Worm (Caenorhabditis elegans): ENCODE measurements around the gene agmo-1.

ce11 chrIII:12821331-12821730 lies 23.0 kb upstream of the agmo-1 start:
- TF ChIP-seq ceh-83 (GFP tag; optimal IDR thresholded peaks at IDR 0.05) (no peak), ztf-11 (tag; optimal IDR thresholded peaks at IDR 0.05) (no peak), unc-62 (GFP tag; optimal IDR thresholded peaks at IDR 0.05) (no peak), snpc-4 (tag; optimal IDR thresholded peaks at IDR 0.05) (no peak), ham-2 (GFP tag; optimal IDR thresholded peaks at IDR 0.05) (no peak), nhr-28 (tag; optimal IDR thresholded peaks at IDR 0.05) (no peak), elt-3 (tag; optimal IDR thresholded peaks at IDR 0.05) (no peak), lin-13 (tag; optimal IDR thresholded peaks at IDR 0.05) (no peak), hlh-1 (tag; optimal IDR thresholded peaks at IDR 0.05) (no peak)
